Worm (Caenorhabditis elegans): ENCODE data around the gene C38C3.4.

DNA sequence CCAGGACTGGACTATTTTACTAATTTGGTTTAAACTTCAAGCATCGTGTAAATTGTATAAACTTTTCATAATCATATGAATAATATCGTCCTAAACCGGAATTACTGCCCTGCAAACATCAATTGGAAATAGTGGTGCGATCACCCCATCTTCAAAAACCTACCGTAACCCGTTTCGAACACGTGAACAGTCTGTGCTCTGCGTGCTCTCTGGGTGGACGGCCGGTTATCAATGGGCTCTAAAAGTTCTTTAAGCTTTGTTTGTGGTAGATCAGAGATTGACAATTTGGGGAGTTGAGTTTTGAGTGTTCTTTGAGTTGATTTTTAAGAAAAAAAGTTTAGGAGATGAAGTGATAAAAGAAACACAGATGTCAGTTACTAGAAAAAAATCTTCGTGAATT is 25.2 kb upstream of the C38C3.4 start:
- TF ChIP-seq dpl-1 (GFP tag; optimal IDR thresholded peaks at IDR 0.05) (no peak), pha-4 (tag; optimal IDR thresholded peaks at IDR 0.05) (no peak), lin-40 (tag; optimal IDR thresholded peaks at IDR 0.05) (no peak), unc-62 (GFP tag; optimal IDR thresholded peaks at IDR 0.05) (no peak), F49E8.2 (tag; optimal IDR thresholded peaks at IDR 0.05; ENCODE audit: insufficient read depth) (no peak), nhr-90 (tag; optimal IDR thresholded peaks at IDR 0.05) (no peak), bed-2 (GFP tag; IDR thresholded peaks at IDR 0.05) (no peak), Y53G8AR.9 (GFP tag; conservative IDR thresholded peaks at IDR 0.05) (no peak), sea-2 (GFP tag; IDR thresholded peaks at IDR 0.05) (no peak), fkh-3 (tag; optimal IDR thresholded peaks at IDR 0.05) (no peak), unc-130 (GFP tag; optimal IDR thresholded peaks at IDR 0.05) (no peak)

Measured in whole organism, young adult.